Fruit fly (Drosophila melanogaster): ENCODE results near the gene CG42819.

- TF ChIP-seq CG8478 (optimal IDR thresholded peaks at IDR 0.05) (no peak), CTCF (optimal IDR thresholded peaks at IDR 0.05) (no peak)
Observed at dm6 chr2L:8419382-8419940, 30.3 kb upstream of the CG42819 start.

All from S2 (cell line).